Worm (Caenorhabditis elegans): ENCODE measurements around the gene atx-2.

atx-2 gene

DNA sequence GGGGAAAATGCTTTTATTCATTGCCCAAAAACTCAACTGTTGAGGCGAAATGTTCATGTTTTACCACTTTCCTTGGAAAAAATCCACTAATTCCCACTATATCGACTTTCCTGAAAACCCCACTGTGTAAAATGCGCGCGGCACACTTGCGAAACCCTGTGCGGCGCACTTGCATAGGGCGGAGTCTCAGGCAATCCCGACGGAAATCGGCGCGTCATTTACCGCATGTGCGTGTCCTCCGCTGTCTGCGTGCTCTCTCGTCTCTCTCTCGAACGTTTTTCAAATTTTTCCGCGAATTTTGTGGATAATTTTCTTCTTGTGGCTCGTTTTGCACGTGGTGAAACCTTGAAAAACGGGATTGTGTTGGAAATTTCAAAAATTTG lies at the start of gene atx-2 (continued):
- TF ChIP-seq mdl-1 (tag; optimal IDR thresholded peaks at IDR 0.05) (peak; percentile 77 to 96), jun-1 (tag; optimal IDR thresholded peaks at IDR 0.05) (peak; percentile 9), hmg-1.1 (GFP tag; IDR thresholded peaks at IDR 0.05) (peak; percentile 93)

DNA sequence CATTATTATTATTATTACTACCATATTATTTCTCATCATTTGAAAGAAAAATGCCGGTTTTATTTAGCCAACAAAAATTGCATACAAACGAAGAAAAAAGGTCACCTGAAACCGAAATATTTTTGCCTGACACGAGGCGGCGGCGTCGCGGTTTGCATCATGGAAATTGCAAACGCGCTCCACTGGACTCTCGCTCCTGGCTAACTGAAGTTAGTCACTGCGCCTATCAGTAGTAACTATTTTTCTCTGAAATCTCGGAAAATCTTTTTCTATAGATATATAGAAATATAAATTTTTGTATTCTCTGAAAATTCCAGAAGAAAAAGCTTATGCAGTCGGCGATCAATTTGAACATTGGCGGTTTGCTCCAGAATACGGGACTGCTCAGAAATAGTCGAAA lies 45.4 kb upstream of the atx-2 start, which contains the start of gene ymel-1:
Gene ymel-1, plus strand, starts transcription at position 318 of the 400 bp plus-strand sequence.
- TF ChIP-seq ZK337.2 (GFP tag; IDR thresholded peaks at IDR 0.05) = no peak
- no peak for TF ChIP-seq ztf-7 (tag; optimal IDR thresholded peaks at IDR 0.05)
- TF ChIP-seq hlh-30 (tag; optimal IDR thresholded peaks at IDR 0.05; ENCODE audit: insufficient read depth) = peak; percentile 87
- no peak for TF ChIP-seq lin-29 (GFP tag; IDR thresholded peaks at IDR 0.05)
- no peak for TF ChIP-seq T20F7.1 (GFP tag; optimal IDR thresholded peaks at IDR 0.05)
- TF ChIP-seq ceh-20 (GFP tag; IDR thresholded peaks at IDR 0.05) = no peak
- peak; percentile 46; the same call in 1 of the 2 replicates for TF ChIP-seq arid-1 (GFP tag; conservative IDR thresholded peaks at IDR 0.05)
- no peak for TF ChIP-seq lin-13 (GFP tag; optimal IDR thresholded peaks at IDR 0.05)
- peak; percentile 34 for TF ChIP-seq nhr-77 (tag; optimal IDR thresholded peaks at IDR 0.05)
- peak; percentile 90 for TF ChIP-seq lin-38 (GFP tag; IDR thresholded peaks at IDR 0.05)
- no peak for TF ChIP-seq saeg-2 (GFP tag; IDR thresholded peaks at IDR 0.05)
- no peak for TF ChIP-seq ceh-28 (tag; optimal IDR thresholded peaks at IDR 0.05)
- TF ChIP-seq R02D3.7 (tag; optimal IDR thresholded peaks at IDR 0.05) = no peak
- no peak for TF ChIP-seq snpc-4 (tag; optimal IDR thresholded peaks at IDR 0.05)
- TF ChIP-seq attf-4 (tag; optimal IDR thresholded peaks at IDR 0.05) = no peak
- TF ChIP-seq dmd-6 (GFP tag; IDR thresholded peaks at IDR 0.05) = peak; percentile 19; the same call in 1 of the 2 replicates
- no peak for TF ChIP-seq duxl-1 (tag; optimal IDR thresholded peaks at IDR 0.05; ENCODE audit: poor library complexity)
- TF ChIP-seq nhr-28 (tag; optimal IDR thresholded peaks at IDR 0.05) = no peak
- TF ChIP-seq pqm-1 (tag; optimal IDR thresholded peaks at IDR 0.05) = no peak
- no peak for TF ChIP-seq ceh-62 (tag; optimal IDR thresholded peaks at IDR 0.05)
- TF ChIP-seq dmd-8 (GFP tag; IDR thresholded peaks at IDR 0.05) = no peak
- TF ChIP-seq nhr-102 (tag; optimal IDR thresholded peaks at IDR 0.05) = peak; percentile 35
- no peak for TF ChIP-seq php-3 (GFP tag; IDR thresholded peaks at IDR 0.05)
- no peak for TF ChIP-seq unc-62 (GFP tag; optimal IDR thresholded peaks at IDR 0.05 in 1 of 2)
- no peak for TF ChIP-seq unc-62 (tag; optimal IDR thresholded peaks at IDR 0.05)
- TF ChIP-seq lsy-2 (tag; optimal IDR thresholded peaks at IDR 0.05) = peak in 1 of 2 experiments; percentile 50
- TF ChIP-seq F44E2.7 (GFP tag; IDR thresholded peaks at IDR 0.05) = no peak
- TF ChIP-seq lir-3 (tag; optimal IDR thresholded peaks at IDR 0.05) = no peak
- no peak for TF ChIP-seq zag-1 (tag; optimal IDR thresholded peaks at IDR 0.05)
- TF ChIP-seq mdt-29 (GFP tag; IDR thresholded peaks at IDR 0.05) = no peak
- no peak for TF ChIP-seq unc-39 (tag; optimal IDR thresholded peaks at IDR 0.05)
- no peak for TF ChIP-seq nhr-76 (tag; optimal IDR thresholded peaks at IDR 0.05)
- no peak for TF ChIP-seq Y75B8A.6 (GFP tag; IDR thresholded peaks at IDR 0.05)
- TF ChIP-seq daf-16 (GFP tag; optimal IDR thresholded peaks at IDR 0.05) = no peak
- TF ChIP-seq daf-16 (tag; optimal IDR thresholded peaks at IDR 0.05) = peak; percentile 7
- peak; percentile 16 for TF ChIP-seq rbr-2 (tag; optimal IDR thresholded peaks at IDR 0.05)
- no peak for TF ChIP-seq ztf-11 (tag; optimal IDR thresholded peaks at IDR 0.05)
- TF ChIP-seq D1046.2 (GFP tag; IDR thresholded peaks at IDR 0.05) = no peak
- TF ChIP-seq pha-4 (GFP tag; IDR thresholded peaks at IDR 0.05) = 0 out of 2 replicates have a peak, but pooled peaks have one; percentile 11
- TF ChIP-seq pha-4 (tag; optimal IDR thresholded peaks at IDR 0.05) = no peak
- no peak for TF ChIP-seq skn-1 (tag; optimal IDR thresholded peaks at IDR 0.05)
- TF ChIP-seq lim-7 (GFP tag; IDR thresholded peaks at IDR 0.05) = no peak
- no peak for TF ChIP-seq snpc-1.2 (GFP tag; IDR thresholded peaks at IDR 0.05)
- TF ChIP-seq sdz-12 (GFP tag; optimal IDR thresholded peaks at IDR 0.05) = no peak
- TF ChIP-seq ceh-82 (tag; optimal IDR thresholded peaks at IDR 0.05) = no peak
- TF ChIP-seq mep-1 (tag; optimal IDR thresholded peaks at IDR 0.05) = no peak
- TF ChIP-seq ctbp-1 (GFP tag; IDR thresholded peaks at IDR 0.05) = no peak
- no peak for TF ChIP-seq nhr-42 (GFP tag; IDR thresholded peaks at IDR 0.05)
- TF ChIP-seq dve-1 (tag; optimal IDR thresholded peaks at IDR 0.05; ENCODE audit: insufficient read depth) = peak; percentile 40
